Fruit fly (Drosophila melanogaster) whole organism, embryonic: ENCODE results near the gene Sdic1.

Experiments used
- Abd-B ChIP-seq: fragments of 200-800 bp; sonication (Bioruptor generic); optimal IDR thresholded peaks from 2 replicates; lab custom pipeline; 2018; ENCODE audit warnings: missing biosample characterization, mild to moderate bottlenecking, missing genetic modification characterization, moderate library complexity
- Atf3 ChIP-seq: fragments of 200-800 bp; sonication (Bioruptor generic); optimal IDR thresholded peaks from 3 replicates; lab custom pipeline; 2016; ENCODE audit warnings: missing biosample characterization, missing genetic modification characterization
- Atf6 ChIP-seq: fragments of 200-800 bp; sonication (Bioruptor generic); IDR thresholded peaks from 2 replicates; pipeline ENCODE4 v1.3.6; 2022; ENCODE audit warnings: missing biosample characterization, missing genetic modification characterization
- BtbVII ChIP-seq: fragments of 200-800 bp; sonication (Bioruptor generic); optimal IDR thresholded peaks from 3 replicates; lab custom pipeline; 2017; ENCODE audit warnings: missing biosample characterization, mild to moderate bottlenecking, missing genetic modification characterization
- CG10267 ChIP-seq: fragments of 200-800 bp; sonication (Bioruptor generic); optimal IDR thresholded peaks from 2 replicates; lab custom pipeline; 2018; ENCODE audit warnings: missing biosample characterization, mild to moderate bottlenecking, missing genetic modification characterization, moderate library complexity
- CG10543 ChIP-seq: fragments of 200-800 bp; sonication (Bioruptor generic); optimal IDR thresholded peaks from 3 replicates; lab custom pipeline; 2017; ENCODE audit warnings: missing biosample characterization, mild to moderate bottlenecking, missing genetic modification characterization, moderate library complexity
- CG11456 ChIP-seq: fragments of 200-800 bp; sonication (Bioruptor generic); IDR thresholded peaks from 3 replicates; pipeline ENCODE4 v1.3.6; 2022; ENCODE audit warnings: missing biosample characterization, missing genetic modification characterization
- CG11560 ChIP-seq: fragments of 200-800 bp; sonication (Bioruptor generic); IDR thresholded peaks from 3 replicates; pipeline ENCODE4 v1.3.6; 2022; ENCODE audit warnings: missing biosample characterization, missing genetic modification characterization
- CG11696 ChIP-seq: fragments of 200-800 bp; sonication (Bioruptor generic); IDR thresholded peaks from 2 replicates; pipeline ENCODE4 v1.3.6; 2022; ENCODE audit warnings: missing biosample characterization, missing genetic modification characterization
- CG12391 ChIP-seq: fragments of 200-800 bp; sonication (Bioruptor generic); optimal IDR thresholded peaks from 3 replicates; lab custom pipeline; 2018; ENCODE audit warnings: missing biosample characterization, mild to moderate bottlenecking, missing genetic modification characterization, moderate library complexity
- CG13123 ChIP-seq: fragments of 200-800 bp; sonication (Bioruptor generic); optimal IDR thresholded peaks from 2 replicates; lab custom pipeline; 2016; ENCODE audit warnings: missing biosample characterization, missing genetic modification characterization
- CG13624 ChIP-seq: fragments of 200-800 bp; sonication (Bioruptor generic); optimal IDR thresholded peaks from 2 replicates; lab custom pipeline; 2016; ENCODE audit warnings: missing biosample characterization, missing genetic modification characterization
- CG15073 ChIP-seq: fragments of 200-800 bp; sonication (Bioruptor generic); optimal IDR thresholded peaks from 2 replicates; lab custom pipeline; 2016; ENCODE audit warnings: missing biosample characterization, missing genetic modification characterization
- CG1602 ChIP-seq: fragments of 200-800 bp; sonication (Bioruptor generic); optimal IDR thresholded peaks from 3 replicates; lab custom pipeline; 2016; ENCODE audit warnings: missing biosample characterization, missing genetic modification characterization
- CG16815 ChIP-seq: fragments of 200-800 bp; sonication (Bioruptor generic); optimal IDR thresholded peaks from 3 replicates; lab custom pipeline; 2017; ENCODE audit warnings: missing biosample characterization, mild to moderate bottlenecking, missing genetic modification characterization
- CG16863 ChIP-seq: fragments of 200-800 bp; sonication (Bioruptor generic); optimal IDR thresholded peaks from 3 replicates; lab custom pipeline; 2016; ENCODE audit warnings: missing biosample characterization, missing genetic modification characterization
- CG17612 ChIP-seq: fragments of 200-800 bp; sonication (Bioruptor generic); IDR thresholded peaks from 2 replicates; pipeline ENCODE4 v1.3.6; 2022; ENCODE audit warnings: missing biosample characterization, missing genetic modification characterization
- CG17829 ChIP-seq: fragments of 200-800 bp; optimal IDR thresholded peaks from 2 replicates; lab custom pipeline; 2019; ENCODE audit warnings: missing biosample characterization, mild to moderate bottlenecking, missing genetic modification characterization, moderate library complexity
- CG2116 ChIP-seq: fragments of 200-800 bp; sonication (Bioruptor generic); optimal IDR thresholded peaks from 3 replicates; lab custom pipeline; 2018; ENCODE audit warnings: missing biosample characterization, mild to moderate bottlenecking, missing genetic modification characterization
- CG3065 ChIP-seq: fragments of 200-800 bp; sonication (Bioruptor generic); optimal IDR thresholded peaks from 2 replicates; lab custom pipeline; 2016; ENCODE audit warnings: missing biosample characterization, missing genetic modification characterization
- CG43689 ChIP-seq: fragments of 200-800 bp; sonication (Bioruptor generic); IDR thresholded peaks from 2 replicates; pipeline ENCODE4 v1.3.6; 2022; ENCODE audit warnings: missing biosample characterization, missing genetic modification characterization
- CG5245 ChIP-seq: fragments of 200-800 bp; sonication (Bioruptor generic); optimal IDR thresholded peaks from 3 replicates; lab custom pipeline; 2016; ENCODE audit warnings: missing biosample characterization, missing genetic modification characterization
- CG5953 ChIP-seq: fragments of 200-800 bp; sonication (Bioruptor generic); IDR thresholded peaks from 2 replicates; pipeline ENCODE4 v1.3.6; 2022; ENCODE audit warnings: missing biosample characterization, missing genetic modification characterization
- CG6765 ChIP-seq: fragments of 200-800 bp; sonication (Bioruptor generic); optimal IDR thresholded peaks from 3 replicates; lab custom pipeline; 2017; ENCODE audit warnings: missing biosample characterization, mild to moderate bottlenecking, missing genetic modification characterization
- CG7786 ChIP-seq: fragments of 200-800 bp; sonication (Bioruptor generic); optimal IDR thresholded peaks from 2 replicates; lab custom pipeline; 2016; ENCODE audit warnings: missing biosample characterization, missing genetic modification characterization
- CG8281 ChIP-seq: fragments of 200-800 bp; sonication (Bioruptor generic); optimal IDR thresholded peaks from 2 replicates; lab custom pipeline; 2018; ENCODE audit warnings: missing biosample characterization, mild to moderate bottlenecking, missing genetic modification characterization, moderate library complexity
- CG9215 ChIP-seq: fragments of 200-800 bp; sonication (Bioruptor generic); IDR thresholded peaks from 2 replicates; pipeline ENCODE4 v1.3.6; 2022; ENCODE audit warnings: missing biosample characterization, missing genetic modification characterization
- CG9817 ChIP-seq: fragments of 200-800 bp; sonication (Bioruptor generic); optimal IDR thresholded peaks from 2 replicates; lab custom pipeline; 2018; ENCODE audit warnings: missing biosample characterization, mild to moderate bottlenecking, missing genetic modification characterization, moderate library complexity
- Chrac-16 ChIP-seq: fragments of 200-800 bp; sonication (Bioruptor generic); optimal IDR thresholded peaks from 3 replicates; lab custom pipeline; 2016; ENCODE audit warnings: missing biosample characterization, missing genetic modification characterization
- D ChIP-seq, 2 experiments: fragments of 200-800 bp in 1 of 2; fragments of >200 bp in 1 of 2; sonication (Bioruptor generic) in 1 of 2; optimal IDR thresholded peaks; 2 replicates in 1 of 2; 3 replicates in 1 of 2; lab custom pipeline; 2017; ENCODE audit warnings: mild to moderate bottlenecking in 1 of 2, missing biosample characterization in 1 of 2, missing genetic modification characterization in 1 of 2, missing genetic modification reagents in 1 of 2
- Dbx ChIP-seq: fragments of 200-800 bp; sonication (Bioruptor generic); IDR thresholded peaks from 3 replicates; pipeline ENCODE4 v1.3.6; 2022; ENCODE audit warnings: missing biosample characterization, missing genetic modification characterization
- Taf1 ChIP-seq: fragments of 200-800 bp; sonication (Bioruptor generic); IDR thresholded peaks from 2 replicates; pipeline ENCODE4 v1.3.6; 2022; ENCODE audit warnings: missing biosample characterization, missing genetic modification characterization
- Tbp ChIP-seq: fragments of >200 bp; optimal IDR thresholded peaks from 2 replicates; lab custom pipeline; 2018; ENCODE audit warnings: missing biosample characterization, missing genetic modification characterization
- ara ChIP-seq: fragments of 200-800 bp; sonication (Bioruptor generic); IDR thresholded peaks from 2 replicates; pipeline ENCODE4 v1.3.6; 2022; ENCODE audit warnings: missing biosample characterization, missing genetic modification characterization
- bowl ChIP-seq: fragments of 200-800 bp; sonication (Bioruptor generic); IDR thresholded peaks from 2 replicates; pipeline ENCODE4 v1.3.6; 2022; ENCODE audit warnings: missing biosample characterization, missing genetic modification characterization
- cas ChIP-seq: fragments of 200-800 bp; sonication (Bioruptor generic); IDR thresholded peaks from 2 replicates; pipeline ENCODE4 v1.3.6; 2022; ENCODE audit warnings: missing biosample characterization, missing genetic modification characterization
- cato ChIP-seq: fragments of 200-800 bp; sonication (Bioruptor generic); optimal IDR thresholded peaks from 2 replicates; lab custom pipeline; 2016; ENCODE audit warnings: missing biosample characterization, missing genetic modification characterization, borderline replicate concordance
- chn ChIP-seq: fragments of 200-800 bp; sonication (Bioruptor generic); optimal IDR thresholded peaks from 2 replicates; lab custom pipeline; 2016; ENCODE audit warnings: missing biosample characterization, missing genetic modification characterization
- dati ChIP-seq: fragments of 200-800 bp; sonication (Bioruptor generic); IDR thresholded peaks from 2 replicates; pipeline ENCODE4 v1.3.6; 2022; ENCODE audit warnings: missing biosample characterization, missing genetic modification characterization
- fd64A ChIP-seq: fragments of 200-800 bp; sonication (Bioruptor generic); optimal IDR thresholded peaks from 3 replicates; lab custom pipeline; 2018; ENCODE audit warnings: missing biosample characterization, mild to moderate bottlenecking, missing genetic modification characterization
- her ChIP-seq: fragments of 200-800 bp; sonication (Bioruptor generic); optimal IDR thresholded peaks from 2 replicates; lab custom pipeline; 2016; ENCODE audit warnings: missing biosample characterization, missing genetic modification characterization
- ind ChIP-seq: fragments of 200-800 bp; sonication (Bioruptor generic); optimal IDR thresholded peaks from 3 replicates; lab custom pipeline; 2016; ENCODE audit warnings: missing biosample characterization, missing genetic modification characterization
- nerfin-2 ChIP-seq: fragments of 200-800 bp; sonication (Bioruptor generic); IDR thresholded peaks from 2 replicates; pipeline ENCODE4 v1.3.6; 2022; ENCODE audit warnings: missing biosample characterization, missing genetic modification characterization; ENCODE audit not compliant: partially characterized antibody
- odd ChIP-seq: fragments of 200-800 bp; sonication (Bioruptor generic); optimal IDR thresholded peaks from 2 replicates; lab custom pipeline; 2017; ENCODE audit warnings: missing biosample characterization, mild to moderate bottlenecking, missing genetic modification characterization
- pan ChIP-seq, 4 experiments: fragments of >200 bp in 3 of 4; fragments of 200-800 bp in 1 of 4; sonication (Bioruptor generic) in 1 of 4; optimal IDR thresholded peaks in 3 of 4; IDR thresholded peaks in 1 of 4; 2 replicates each; pipeline versions ENCODE4 v1.3.6 to Lab custom; 2017 to 2022; ENCODE audit warnings: missing biosample characterization in 2 of 4, missing genetic modification characterization in 2 of 4, mixed read lengths in 1 of 4
- pho ChIP-seq: fragments of 200-800 bp; sonication (Bioruptor generic); optimal IDR thresholded peaks from 2 replicates; lab custom pipeline; 2016; ENCODE audit warnings: missing biosample characterization, missing genetic modification characterization
- repo ChIP-seq: fragments of 200-800 bp; sonication (Bioruptor generic); optimal IDR thresholded peaks from 2 replicates; lab custom pipeline; 2016; ENCODE audit warnings: missing biosample characterization, missing genetic modification characterization
- row ChIP-seq: fragments of 200-800 bp; sonication (Bioruptor generic); IDR thresholded peaks from 3 replicates; pipeline ENCODE4 v1.3.6; 2022; ENCODE audit warnings: missing biosample characterization, missing genetic modification characterization
- sqz ChIP-seq: fragments of 200-800 bp; sonication (Bioruptor generic); optimal IDR thresholded peaks from 3 replicates; lab custom pipeline; 2018; ENCODE audit warnings: missing biosample characterization, mild to moderate bottlenecking, missing genetic modification characterization
- tin ChIP-seq: fragments of 200-800 bp; sonication (Bioruptor generic); optimal IDR thresholded peaks from 3 replicates; lab custom pipeline; 2016; ENCODE audit warnings: missing biosample characterization, missing genetic modification characterization
- toy ChIP-seq: fragments of 200-800 bp; sonication (Bioruptor generic); IDR thresholded peaks from 2 replicates; pipeline ENCODE4 v1.3.6; 2022; ENCODE audit warnings: missing biosample characterization, missing genetic modification characterization
- usp ChIP-seq: fragments of >200 bp; optimal IDR thresholded peaks from 2 replicates; lab custom pipeline; 2017; ENCODE audit warnings: missing biosample characterization, missing genetic modification characterization

The Sdic1 gene

dm6 chrX:20162586-20162985, 15.9 kb downstream of the Sdic1 start (continued):
- TF ChIP-seq CG2116 (GFP tag; lab: Kevin White, UChicago) (peak; percentile 95), row (peak; percentile 53), CG1602 (GFP tag; lab: Kevin White, UChicago) (no peak), CG17829 (tag; lab: Kevin White, UChicago) (peak; percentile 30), CG10543 (GFP tag; lab: Kevin White, UChicago) (no peak), CG17612 (GFP tag; lab: Robert Waterston, UW) (no peak), CG16815 (no peak), CG16863 (no peak), CG43689 (GFP tag; lab: Robert Waterston, UW) (no peak), cato (no peak), sqz (GFP tag; lab: Kevin White, UChicago) (no peak), nerfin-2 (GFP tag; lab: Robert Waterston, UW) (no peak), CG5953 (GFP tag; lab: Robert Waterston, UW) (no peak), BtbVII (GFP tag; lab: Kevin White, UChicago) (no peak), Abd-B (GFP tag; lab: Kevin White, UChicago) (no peak), CG5245 (GFP tag; lab: Kevin White, UChicago) (no peak), her (GFP tag; lab: Kevin White, UChicago) (no peak), Taf1 (GFP tag; lab: Robert Waterston, UW) (no peak), CG12391 (no peak), chn (GFP tag; lab: Kevin White, UChicago) (no peak), CG13624 (GFP tag; lab: Kevin White, UChicago) (no peak), CG10267 (peak; percentile 28), usp (no peak), ara (no peak), bowl (no peak), pan (optimal IDR thresholded peaks at IDR 0.05; lab: Kevin White, UChicago) (no peak), pan (GFP tag; optimal IDR thresholded peaks at IDR 0.05 in 1 of 2, IDR thresholded peaks at IDR 0.05 in 1 of 2) (no peak), CG9817 (peak; percentile 8), dati (GFP tag; lab: Robert Waterston, UW) (no peak), CG11456 (GFP tag; lab: Robert Waterston, UW) (no peak), tin (GFP tag; lab: Kevin White, UChicago) (no peak), CG11696 (GFP tag; lab: Robert Waterston, UW) (no peak), Atf3 (GFP tag; lab: Kevin White, UChicago) (no peak), fd64A (no peak), CG15073 (GFP tag; lab: Kevin White, UChicago) (no peak), cas (GFP tag; lab: Robert Waterston, UW) (no peak), toy (GFP tag; lab: Robert Waterston, UW) (no peak), CG9215 (GFP tag; lab: Robert Waterston, UW) (no peak), Dbx (GFP tag; lab: Robert Waterston, UW) (no peak), CG6765 (GFP tag; lab: Kevin White, UChicago) (no peak), CG11560 (no peak), CG13123 (GFP tag; lab: Kevin White, UChicago) (no peak), Atf6 (GFP tag; lab: Robert Waterston, UW) (no peak), CG3065 (GFP tag; lab: Kevin White, UChicago) (no peak), CG8281 (tag; lab: Kevin White, UChicago) (no peak), repo (GFP tag; lab: Kevin White, UChicago) (no peak), ind (no peak), CG7786 (GFP tag; lab: Kevin White, UChicago) (no peak), pho (GFP tag; lab: Kevin White, UChicago) (no peak), Tbp (GFP tag; lab: Kevin White, UChicago) (no peak), D (optimal IDR thresholded peaks at IDR 0.05; lab: Kevin White, UChicago) (no peak), D (GFP tag; optimal IDR thresholded peaks at IDR 0.05; lab: Kevin White, UChicago) (no peak), Chrac-16 (GFP tag; lab: Kevin White, UChicago) (no peak), odd (GFP tag; lab: Kevin White, UChicago) (no peak)
